Worm (Caenorhabditis elegans): ENCODE measurements around the gene clec-59.

clec-59 gene

DNA sequence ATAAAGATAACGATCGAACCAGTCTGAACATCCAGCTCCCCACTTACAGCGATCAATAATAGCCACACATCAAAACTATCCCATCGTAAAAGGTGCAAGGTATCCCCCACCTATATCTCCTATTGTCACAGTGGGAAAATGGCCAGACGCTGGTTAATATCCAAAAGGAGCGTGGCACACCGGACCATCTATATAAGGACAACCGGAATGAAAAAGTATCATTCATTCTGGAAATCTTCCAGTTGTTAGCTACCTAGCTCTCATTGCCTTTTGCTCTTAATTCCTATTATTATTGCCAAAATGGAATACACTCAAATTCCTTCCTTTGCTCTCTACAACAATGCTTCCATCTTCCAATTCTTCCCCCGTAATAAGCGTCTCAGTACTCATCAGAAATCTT lies 2.3 kb downstream of the clec-59 start, which contains the start of gene ZK666.4:
ZK666.4 (plus strand) TSS at position 301 of the 400 bp plus-strand sequence.
- TF ChIP-seq eor-1 (tag; optimal IDR thresholded peaks at IDR 0.05): no peak
- TF ChIP-seq pha-4 (tag; optimal IDR thresholded peaks at IDR 0.05): no peak
- TF ChIP-seq nhr-23 (tag; optimal IDR thresholded peaks at IDR 0.05): no peak
- no peak for TF ChIP-seq jun-1 (tag; optimal IDR thresholded peaks at IDR 0.05)
- no peak for TF ChIP-seq ceh-28 (tag; optimal IDR thresholded peaks at IDR 0.05)
- TF ChIP-seq snpc-4 (tag; optimal IDR thresholded peaks at IDR 0.05): no peak
- no peak for TF ChIP-seq nhr-237 (tag; optimal IDR thresholded peaks at IDR 0.05)
- no peak for TF ChIP-seq egl-5 (tag; optimal IDR thresholded peaks at IDR 0.05)
- TF ChIP-seq nhr-67 (tag; optimal IDR thresholded peaks at IDR 0.05): no peak
- no peak for TF ChIP-seq lin-15B (tag; optimal IDR thresholded peaks at IDR 0.05)
- no peak for TF ChIP-seq sea-2 (GFP tag; optimal IDR thresholded peaks at IDR 0.05)
- TF ChIP-seq unc-62 (GFP tag; optimal IDR thresholded peaks at IDR 0.05): no peak
- TF ChIP-seq nhr-77 (tag; optimal IDR thresholded peaks at IDR 0.05): no peak
- no peak for TF ChIP-seq aly-2 (tag; optimal IDR thresholded peaks at IDR 0.05)
- TF ChIP-seq unc-39 (tag; optimal IDR thresholded peaks at IDR 0.05): no peak
- no peak for TF ChIP-seq pqm-1 (tag; optimal IDR thresholded peaks at IDR 0.05)
- no peak for TF ChIP-seq lsy-12 (tag; optimal IDR thresholded peaks at IDR 0.05)
- no peak for TF ChIP-seq fkh-10 (GFP tag; optimal IDR thresholded peaks at IDR 0.05)
- no peak for TF ChIP-seq mml-1 (tag; optimal IDR thresholded peaks at IDR 0.05)

- TF ChIP-seq snpc-4 (tag; optimal IDR thresholded peaks at IDR 0.05) (no peak), ceh-28 (tag; optimal IDR thresholded peaks at IDR 0.05) (no peak), mml-1 (tag; optimal IDR thresholded peaks at IDR 0.05) (no peak), skn-1 (tag; optimal IDR thresholded peaks at IDR 0.05) (no peak), egl-27 (tag; optimal IDR thresholded peaks at IDR 0.05) (no peak), nhr-77 (tag; optimal IDR thresholded peaks at IDR 0.05) (no peak), nhr-11 (tag; optimal IDR thresholded peaks at IDR 0.05) (no peak), ceh-9 (tag; optimal IDR thresholded peaks at IDR 0.05) (no peak)
Observed at ce11 chrII:10476039-10476438, 3.2 kb downstream of the clec-59 start, which contains the start of gene clec-58. Gene clec-58 (minus strand): TSS chrII:10476139.

ce11 chrII:10471790-10472189 lies 7.5 kb downstream of the clec-59 start, which contains the start of gene ZK666.2:
Gene ZK666.2 (minus strand): TSS chrII:10471890.
- TF ChIP-seq mml-1 (tag; optimal IDR thresholded peaks at IDR 0.05) (no peak), sea-2 (GFP tag; optimal IDR thresholded peaks at IDR 0.05) (no peak), nhr-237 (tag; optimal IDR thresholded peaks at IDR 0.05) (no peak), fkh-2 (tag; optimal IDR thresholded peaks at IDR 0.05) (no peak), elt-3 (tag; optimal IDR thresholded peaks at IDR 0.05) (no peak)

- TF ChIP-seq nhr-67 (tag; optimal IDR thresholded peaks at IDR 0.05): no peak
- TF ChIP-seq eor-1 (tag; optimal IDR thresholded peaks at IDR 0.05): no peak
- TF ChIP-seq ceh-82 (tag; optimal IDR thresholded peaks at IDR 0.05): no peak
- no peak for TF ChIP-seq ztf-4 (tag; optimal IDR thresholded peaks at IDR 0.05)
- no peak for TF ChIP-seq nhr-77 (tag; optimal IDR thresholded peaks at IDR 0.05)
- no peak for TF ChIP-seq pqm-1 (tag; optimal IDR thresholded peaks at IDR 0.05)
- no peak for TF ChIP-seq nhr-76 (tag; optimal IDR thresholded peaks at IDR 0.05)
- no peak for TF ChIP-seq lin-15B (tag; optimal IDR thresholded peaks at IDR 0.05)
- TF ChIP-seq skn-1 (tag; optimal IDR thresholded peaks at IDR 0.05): no peak
- no peak for TF ChIP-seq zag-1 (tag; optimal IDR thresholded peaks at IDR 0.05)
- no peak for TF ChIP-seq nhr-28 (tag; optimal IDR thresholded peaks at IDR 0.05)
- no peak for TF ChIP-seq nhr-25 (tag; optimal IDR thresholded peaks at IDR 0.05)
- no peak for TF ChIP-seq snpc-4 (tag; optimal IDR thresholded peaks at IDR 0.05)
- TF ChIP-seq tbx-2 (tag; optimal IDR thresholded peaks at IDR 0.05): no peak
- TF ChIP-seq unc-62 (GFP tag; optimal IDR thresholded peaks at IDR 0.05): no peak
Observed at ce11 chrII:10471247-10471646, 8.0 kb downstream of the clec-59 start, which contains the start of gene ZK666.1. Gene ZK666.1 (minus strand): TSS chrII:10471347.

ce11 chrII:10470159-10470558 lies 9.1 kb downstream of the clec-59 start, which contains the start of gene clec-143:
Gene clec-143 (minus strand): TSS chrII:10470297.
- TF ChIP-seq elt-2 (tag; optimal IDR thresholded peaks at IDR 0.05) (peak; percentile 59), nhr-77 (tag; optimal IDR thresholded peaks at IDR 0.05) (no peak)

DNA sequence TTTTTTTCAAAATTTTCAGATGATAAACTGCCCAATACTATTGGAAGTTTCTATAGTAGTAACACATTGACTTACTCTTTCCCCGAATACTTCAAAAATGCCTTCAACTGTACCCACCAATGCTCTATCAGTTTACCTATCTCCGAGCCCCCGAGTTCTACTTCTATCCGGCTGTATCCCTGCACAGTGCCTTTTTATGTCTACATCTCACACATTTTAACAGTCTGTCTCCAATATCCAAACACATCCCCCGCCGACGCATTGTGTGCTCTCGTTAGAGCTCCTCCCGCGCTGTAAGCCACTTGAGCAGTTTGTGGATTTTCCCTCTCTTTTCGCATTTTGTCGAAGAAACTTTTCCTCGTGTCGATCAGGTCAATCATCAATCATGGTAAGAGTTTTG lies 12.7 kb downstream of the clec-59 start, which contains the start of gene tnc-2:
tnc-2 (plus strand) TSS at position 301 of the 400 bp plus-strand sequence.
- no peak for TF ChIP-seq pha-4 (tag; optimal IDR thresholded peaks at IDR 0.05)
- no peak for TF ChIP-seq lin-15B (tag; optimal IDR thresholded peaks at IDR 0.05)
- no peak for TF ChIP-seq eor-1 (tag; optimal IDR thresholded peaks at IDR 0.05)
- TF ChIP-seq elt-3 (tag; optimal IDR thresholded peaks at IDR 0.05): no peak
- TF ChIP-seq sea-2 (GFP tag; optimal IDR thresholded peaks at IDR 0.05): no peak

All from whole organism, L3 larva.